Worm (Caenorhabditis elegans) whole organism, L2 larva: ENCODE measurements around the gene F54A3.2.
A peak's percentile ranks its signal among the peaks of the same experiment; 100 is the strongest.

ENCODE experiments used
- C34F6.9 ChIP-seq: fragments of 150-350 bp; optimal IDR thresholded peaks from 2 replicates; lab custom pipeline; 2014; ENCODE audit warnings: missing biosample characterization, missing genetic modification characterization
- R02D3.7 ChIP-seq: fragments of 150-350 bp; optimal IDR thresholded peaks from 2 replicates; lab custom pipeline; 2014; ENCODE audit warnings: missing biosample characterization, missing genetic modification characterization
- Y55F3AM.14 ChIP-seq: fragments of 200-800 bp; sonication (Bioruptor generic); optimal IDR thresholded peaks from 2 replicates; lab custom pipeline; 2018; ENCODE audit warnings: mild to moderate bottlenecking, missing genetic modification characterization, missing compliant biosample characterization
- ZK546.5 ChIP-seq: sonication (generic microtip); optimal IDR thresholded peaks from 2 replicates; lab custom pipeline; 2017; ENCODE audit warnings: missing biosample characterization, missing genetic modification characterization
- alr-1 ChIP-seq: fragments of 150-350 bp; optimal IDR thresholded peaks from 2 replicates; lab custom pipeline; 2014; ENCODE audit warnings: missing biosample characterization, missing genetic modification characterization
- aly-2 ChIP-seq: fragments of 150-350 bp; optimal IDR thresholded peaks from 2 replicates; lab custom pipeline; 2014; ENCODE audit warnings: missing biosample characterization, missing genetic modification characterization
- blmp-1 ChIP-seq: sonication (generic microtip); optimal IDR thresholded peaks from 2 replicates; lab custom pipeline; 2017; ENCODE audit warnings: missing genetic modification characterization, mild to moderate bottlenecking, missing compliant biosample characterization, antibody characterized with exemption, moderate library complexity; ENCODE audit not compliant: insufficient read depth
- ceh-16 ChIP-seq: fragments of 150-350 bp; optimal IDR thresholded peaks from 2 replicates; lab custom pipeline; 2014; ENCODE audit warnings: missing biosample characterization, missing genetic modification characterization
- ceh-82 ChIP-seq: fragments of 150-350 bp; optimal IDR thresholded peaks from 2 replicates; lab custom pipeline; 2014; ENCODE audit warnings: missing biosample characterization, missing genetic modification characterization
- crh-2 ChIP-seq: sonication (generic microtip); optimal IDR thresholded peaks from 2 replicates; lab custom pipeline; 2017; ENCODE audit warnings: missing biosample characterization, missing genetic modification characterization
- egl-27 ChIP-seq: sonication (generic microtip); optimal IDR thresholded peaks from 3 replicates; lab custom pipeline; 2017; ENCODE audit warnings: missing biosample characterization, missing genetic modification reagents, missing genetic modification characterization
- elt-3 ChIP-seq: sonication (generic microtip); optimal IDR thresholded peaks from 2 replicates; lab custom pipeline; 2017; ENCODE audit warnings: missing biosample characterization, missing genetic modification characterization
- fos-1 ChIP-seq: fragments of 150-350 bp; optimal IDR thresholded peaks from 2 replicates; lab custom pipeline; 2014; ENCODE audit warnings: missing biosample characterization, missing genetic modification characterization
- gmeb-1 ChIP-seq: fragments of 150-350 bp; optimal IDR thresholded peaks from 2 replicates; lab custom pipeline; 2014; ENCODE audit warnings: missing biosample characterization, missing genetic modification characterization
- lin-11 ChIP-seq: fragments of 150-350 bp; sonication (generic microtip); optimal IDR thresholded peaks from 2 replicates; lab custom pipeline; 2014; ENCODE audit warnings: missing biosample characterization, missing genetic modification characterization, inconsistent platforms, mixed read lengths
- lin-13 ChIP-seq: fragments of 150-350 bp; optimal IDR thresholded peaks from 2 replicates; lab custom pipeline; 2014; ENCODE audit warnings: missing biosample characterization, missing genetic modification reagents, missing genetic modification characterization
- lin-39 ChIP-seq: fragments of 150-350 bp; optimal IDR thresholded peaks from 2 replicates; lab custom pipeline; 2014; ENCODE audit warnings: missing biosample characterization, missing genetic modification reagents, missing genetic modification characterization
- lsy-2 ChIP-seq, 2 experiments: fragments of 150-350 bp in 1 of 2; sonication (generic microtip) in 1 of 2; optimal IDR thresholded peaks; 2 replicates each; lab custom pipeline; 2014 to 2017; ENCODE audit warnings: missing biosample characterization in 2 of 2, missing genetic modification characterization in 2 of 2
- mbf-1 ChIP-seq: sonication (generic microtip); optimal IDR thresholded peaks from 2 replicates; lab custom pipeline; 2017; ENCODE audit warnings: missing biosample characterization, missing genetic modification characterization
- mdl-1 ChIP-seq, 2 experiments: fragments of 150-350 bp in 1 of 2; sonication (generic microtip) in 1 of 2; optimal IDR thresholded peaks; 2 replicates each; lab custom pipeline; 2017; ENCODE audit warnings: missing biosample characterization in 2 of 2, missing genetic modification characterization in 2 of 2
- nhr-10 ChIP-seq: sonication (generic microtip); optimal IDR thresholded peaks from 2 replicates; lab custom pipeline; 2017; ENCODE audit warnings: missing biosample characterization, missing genetic modification characterization
- nhr-11 ChIP-seq: fragments of 150-350 bp; optimal IDR thresholded peaks from 2 replicates; lab custom pipeline; 2014; ENCODE audit warnings: missing biosample characterization, missing genetic modification characterization
- nhr-12 ChIP-seq: fragments of 150-350 bp; optimal IDR thresholded peaks from 2 replicates; lab custom pipeline; 2014; ENCODE audit warnings: missing biosample characterization, missing genetic modification characterization
- nhr-129 ChIP-seq: fragments of 150-350 bp; optimal IDR thresholded peaks from 2 replicates; lab custom pipeline; 2014; ENCODE audit warnings: missing biosample characterization, missing genetic modification characterization
- nhr-21 ChIP-seq: fragments of 150-350 bp; optimal IDR thresholded peaks from 2 replicates; lab custom pipeline; 2014; ENCODE audit warnings: missing biosample characterization, missing genetic modification characterization
- nhr-23 ChIP-seq: fragments of 150-350 bp; optimal IDR thresholded peaks from 2 replicates; lab custom pipeline; 2014; ENCODE audit warnings: missing biosample characterization, missing genetic modification reagents, missing genetic modification characterization
- nhr-6 ChIP-seq: fragments of 150-350 bp; optimal IDR thresholded peaks from 2 replicates; lab custom pipeline; 2014; ENCODE audit warnings: missing biosample characterization, missing genetic modification characterization
- nhr-77 ChIP-seq: fragments of 150-350 bp; optimal IDR thresholded peaks from 2 replicates; lab custom pipeline; 2014; ENCODE audit warnings: missing biosample characterization, missing genetic modification characterization
- peb-1 ChIP-seq: fragments of 150-350 bp; optimal IDR thresholded peaks from 2 replicates; lab custom pipeline; 2014; ENCODE audit warnings: missing biosample characterization, missing genetic modification characterization
- sem-4 ChIP-seq: fragments of 150-350 bp; optimal IDR thresholded peaks from 2 replicates; lab custom pipeline; 2014; ENCODE audit warnings: missing biosample characterization, missing genetic modification reagents, missing genetic modification characterization
- skn-1 ChIP-seq: sonication (generic microtip); optimal IDR thresholded peaks from 2 replicates; lab custom pipeline; 2017; ENCODE audit warnings: missing biosample characterization, missing genetic modification characterization
- sma-3 ChIP-seq: sonication (generic microtip); optimal IDR thresholded peaks from 2 replicates; lab custom pipeline; 2016; ENCODE audit warnings: missing genetic modification reagents, missing genetic modification characterization, missing compliant biosample characterization
- snpc-4 ChIP-seq: fragments of 150-350 bp; optimal IDR thresholded peaks from 2 replicates; lab custom pipeline; 2014; ENCODE audit warnings: missing biosample characterization, missing genetic modification characterization
- unc-55 ChIP-seq: fragments of 150-350 bp; sonication (generic microtip); optimal IDR thresholded peaks from 3 replicates; lab custom pipeline; 2014; ENCODE audit warnings: missing biosample characterization, missing genetic modification reagents, missing genetic modification characterization
- unc-62 ChIP-seq: fragments of 150-350 bp; optimal IDR thresholded peaks from 2 replicates; lab custom pipeline; 2014; ENCODE audit warnings: missing biosample characterization, missing genetic modification reagents, missing genetic modification characterization
- zag-1 ChIP-seq: fragments of 150-350 bp; optimal IDR thresholded peaks from 2 replicates; lab custom pipeline; 2014; ENCODE audit warnings: missing biosample characterization, missing genetic modification characterization
- ztf-11 ChIP-seq: sonication (generic microtip); optimal IDR thresholded peaks from 2 replicates; lab custom pipeline; 2017; ENCODE audit warnings: missing biosample characterization, missing genetic modification characterization

Gene F54A3.2

ce11 chrII:2202147-2202546, 41.3 kb upstream of the F54A3.2 start:
- TF ChIP-seq sem-4 (tag; lab: Kevin White, UChicago) (no peak), alr-1 (no peak), nhr-12 (tag; lab: Kevin White, UChicago) (no peak), nhr-10 (tag; lab: Kevin White, UChicago) (no peak), mbf-1 (tag; lab: Kevin White, UChicago) (no peak), skn-1 (tag; lab: Kevin White, UChicago) (no peak), lin-11 (tag; lab: Kevin White, UChicago) (no peak)

DNA sequence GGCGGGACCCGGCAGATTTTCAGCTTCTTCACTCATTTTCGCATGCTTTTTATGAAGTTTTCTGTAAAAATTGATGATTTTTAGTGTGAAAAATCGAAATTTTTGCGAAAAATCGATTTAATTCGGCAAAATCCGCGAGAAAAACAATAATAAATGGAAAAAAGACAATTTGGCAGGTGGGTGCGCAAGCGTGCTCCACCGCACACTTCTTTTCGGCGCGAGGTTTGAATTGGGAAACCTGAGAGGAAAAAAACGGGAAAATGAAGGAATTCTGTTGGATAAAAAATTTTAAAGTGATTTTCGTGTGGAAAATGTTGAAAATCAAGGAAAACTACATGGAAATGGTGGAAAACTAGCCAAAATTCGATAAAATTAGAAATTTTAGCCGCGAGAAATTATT, 39.4 kb upstream of the F54A3.2 start, which contains the start of gene Y59C2A.2:
Y59C2A.2 (minus strand) TSS at position 61 of the 400 bp plus-strand sequence.
- peak; percentile 56 for TF ChIP-seq unc-55 (GFP tag; lab: Kevin White, UChicago)
- TF ChIP-seq nhr-129 (tag; lab: Kevin White, UChicago): peak; percentile 29
- TF ChIP-seq aly-2 (tag; lab: Kevin White, UChicago): no peak
- no peak for TF ChIP-seq ZK546.5 (tag; lab: Kevin White, UChicago)
- TF ChIP-seq nhr-11 (tag; lab: Kevin White, UChicago): no peak
- TF ChIP-seq nhr-23 (tag; lab: Kevin White, UChicago): no peak
- TF ChIP-seq blmp-1 (tag; lab: Kevin White, UChicago): no peak
- TF ChIP-seq ceh-82: no peak
- TF ChIP-seq peb-1 (tag; lab: Kevin White, UChicago): no peak
- TF ChIP-seq gmeb-1 (tag; lab: Kevin White, UChicago): peak; percentile 92
- TF ChIP-seq lin-13: peak; percentile 53
- no peak for TF ChIP-seq nhr-10 (tag; lab: Kevin White, UChicago)
- no peak for TF ChIP-seq R02D3.7
- TF ChIP-seq C34F6.9 (tag; lab: Kevin White, UChicago): peak; percentile 27
- TF ChIP-seq nhr-77: no peak
- no peak for TF ChIP-seq sem-4 (tag; lab: Kevin White, UChicago)
- TF ChIP-seq lsy-2 (tag; optimal IDR thresholded peaks at IDR 0.05; lab: Kevin White, UChicago): peak in 1 of 2 experiments; percentile 71
- TF ChIP-seq lin-39 (tag; lab: Kevin White, UChicago): no peak
- peak; percentile 8 for TF ChIP-seq crh-2 (tag; lab: Kevin White, UChicago)
- no peak for TF ChIP-seq skn-1 (tag; lab: Kevin White, UChicago)
- TF ChIP-seq mdl-1 (tag; optimal IDR thresholded peaks at IDR 0.05; lab: Kevin White, UChicago): no peak
- no peak for TF ChIP-seq unc-62
- no peak for TF ChIP-seq egl-27 (tag; lab: Kevin White, UChicago)
- TF ChIP-seq nhr-21 (tag; lab: Kevin White, UChicago): no peak

- TF ChIP-seq elt-3 (no peak), fos-1 (tag; lab: Kevin White, UChicago) (no peak), nhr-10 (tag; lab: Kevin White, UChicago) (no peak), R02D3.7 (no peak)
Measured at ce11 chrII:2206064-2206722, 37.2 kb upstream of the F54A3.2 start.

ce11 chrII:2207812-2208211, 35.6 kb upstream of the F54A3.2 start, which contains the start of gene Y59C2A.1:
TSS of gene Y59C2A.1 (plus strand) at chrII:2208112.
- TF ChIP-seq zag-1 (tag; lab: Kevin White, UChicago) (no peak), nhr-10 (tag; lab: Kevin White, UChicago) (no peak), unc-62 (no peak), lin-13 (no peak), ceh-16 (tag; lab: Kevin White, UChicago) (no peak), gmeb-1 (tag; lab: Kevin White, UChicago) (no peak), R02D3.7 (no peak), ceh-82 (no peak), ztf-11 (tag; lab: Kevin White, UChicago) (no peak), snpc-4 (no peak), nhr-6 (tag; lab: Kevin White, UChicago) (no peak), Y55F3AM.14 (no peak), nhr-11 (tag; lab: Kevin White, UChicago) (no peak), sma-3 (GFP tag; lab: Kevin White, UChicago) (no peak)
